Worm (Caenorhabditis elegans): ENCODE measurements around the gene str-46.

Gene str-46

ce11 chrV:2879801-2880200 is 20.0 kb downstream of the str-46 start, which contains the start of gene str-39:
Gene str-39, minus strand, starts transcription at chrV:2879901.
- TF ChIP-seq nfya-1 (tag; optimal IDR thresholded peaks at IDR 0.05) (no peak), ahr-1 (tag; optimal IDR thresholded peaks at IDR 0.05) (no peak), ceh-34 (tag; optimal IDR thresholded peaks at IDR 0.05) (no peak), pha-2 (tag; optimal IDR thresholded peaks at IDR 0.05) (no peak), tbx-2 (tag; optimal IDR thresholded peaks at IDR 0.05) (no peak)

ce11 chrV:2877509-2877908 is 22.3 kb downstream of the str-46 start, which contains the start of gene F37B4.10:
Gene F37B4.10, minus strand, starts transcription at chrV:2877609.
- no peak for TF ChIP-seq pat-9 (tag; optimal IDR thresholded peaks at IDR 0.05)
- no peak for TF ChIP-seq syd-9 (tag; optimal IDR thresholded peaks at IDR 0.05)

- TF ChIP-seq hlh-15 (tag; optimal IDR thresholded peaks at IDR 0.05) (no peak), pat-9 (tag; optimal IDR thresholded peaks at IDR 0.05) (no peak), ets-4 (tag; optimal IDR thresholded peaks at IDR 0.05) (no peak), pag-3 (tag; optimal IDR thresholded peaks at IDR 0.05; ENCODE audit: borderline replicate concordance) (no peak), ceh-24 (tag; optimal IDR thresholded peaks at IDR 0.05) (no peak), madf-2 (tag; optimal IDR thresholded peaks at IDR 0.05) (no peak), ceh-18 (tag; optimal IDR thresholded peaks at IDR 0.05) (no peak), pros-1 (tag; optimal IDR thresholded peaks at IDR 0.05) (no peak), lin-11 (tag; optimal IDR thresholded peaks at IDR 0.05) (no peak), npax-4 (tag; optimal IDR thresholded peaks at IDR 0.05) (no peak), ceh-22 (tag; optimal IDR thresholded peaks at IDR 0.05) (no peak), pqm-1 (tag; optimal IDR thresholded peaks at IDR 0.05) (no peak), che-1 (tag; optimal IDR thresholded peaks at IDR 0.05) (no peak), pax-1 (tag; optimal IDR thresholded peaks at IDR 0.05) (no peak)
These were observed 23.5 kb downstream of the str-46 start for ce11 chrV:2876188-2876831.

- TF ChIP-seq ceh-48 (tag; optimal IDR thresholded peaks at IDR 0.05) = no peak
- TF ChIP-seq pros-1 (tag; optimal IDR thresholded peaks at IDR 0.05) = no peak
- TF ChIP-seq mec-3 (tag; optimal IDR thresholded peaks at IDR 0.05; ENCODE audit: borderline replicate concordance) = no peak
- no peak for TF ChIP-seq ceh-2 (tag; optimal IDR thresholded peaks at IDR 0.05)
- TF ChIP-seq pha-4 (tag; optimal IDR thresholded peaks at IDR 0.05) = no peak
- no peak for TF ChIP-seq ceh-19 (GFP tag; optimal IDR thresholded peaks at IDR 0.05)
- no peak for TF ChIP-seq pag-3 (tag; optimal IDR thresholded peaks at IDR 0.05; ENCODE audit: borderline replicate concordance)
- TF ChIP-seq ceh-30 (tag; optimal IDR thresholded peaks at IDR 0.05) = no peak
- no peak for TF ChIP-seq elt-4 (tag; optimal IDR thresholded peaks at IDR 0.05)
- TF ChIP-seq syd-9 (tag; optimal IDR thresholded peaks at IDR 0.05) = no peak
- TF ChIP-seq K02D7.2 (tag; optimal IDR thresholded peaks at IDR 0.05) = no peak
- TF ChIP-seq K09A11.1 (tag; optimal IDR thresholded peaks at IDR 0.05; ENCODE audit: insufficient read depth) = no peak
- no peak for TF ChIP-seq hlh-6 (tag; optimal IDR thresholded peaks at IDR 0.05)
- TF ChIP-seq ceh-6 (GFP tag; optimal IDR thresholded peaks at IDR 0.05) = no peak
- TF ChIP-seq unc-55 (GFP tag; optimal IDR thresholded peaks at IDR 0.05) = no peak
- no peak for TF ChIP-seq ceh-9 (tag; optimal IDR thresholded peaks at IDR 0.05)
- TF ChIP-seq dmd-4 (tag; optimal IDR thresholded peaks at IDR 0.05; ENCODE audit: borderline replicate concordance) = no peak
- TF ChIP-seq gmeb-2 (tag; optimal IDR thresholded peaks at IDR 0.05) = no peak
- TF ChIP-seq F13H6.1 (tag; optimal IDR thresholded peaks at IDR 0.05) = no peak
- no peak for TF ChIP-seq ref-2 (tag; optimal IDR thresholded peaks at IDR 0.05)
These were observed 24.3 kb downstream of the str-46 start, which contains the start of gene folt-2 for ce11 chrV:2875422-2875821. Gene folt-2, minus strand, starts transcription at chrV:2875600.
